Fruit fly (Drosophila melanogaster) whole organism, wandering third instar larva: ENCODE measurements around the gene mio.

Source experiments
- Hnf4 ChIP-seq: fragments of 200-800 bp; sonication (Bioruptor generic); optimal IDR thresholded peaks from 2 replicates; lab custom pipeline; 2016; ENCODE audit warnings: missing biosample characterization, mild to moderate bottlenecking, missing genetic modification characterization
- Hr83 ChIP-seq: fragments of 200-300 bp; sonication (Bioruptor generic); optimal IDR thresholded peaks from 2 replicates; lab custom pipeline; 2016; ENCODE audit warnings: missing biosample characterization, mild to moderate bottlenecking, missing genetic modification characterization, moderate library complexity; ENCODE audit not compliant: poor library complexity, severe bottlenecking
- Jra ChIP-seq: sonication (Bioruptor generic); optimal IDR thresholded peaks from 2 replicates; lab custom pipeline; 2016; ENCODE audit warnings: missing biosample characterization, missing genetic modification characterization
- N ChIP-seq: fragments of >200 bp; optimal IDR thresholded peaks from 2 replicates; lab custom pipeline; 2018; ENCODE audit warnings: missing biosample characterization, missing external identifiers, missing genetic modification characterization
- OdsH ChIP-seq: fragments of 200-800 bp; sonication (Bioruptor generic); optimal IDR thresholded peaks from 2 replicates; lab custom pipeline; 2016; ENCODE audit warnings: missing biosample characterization, mild to moderate bottlenecking, missing genetic modification characterization
- br ChIP-seq: fragments of 200-800 bp; sonication (Bioruptor generic); optimal IDR thresholded peaks from 2 replicates; lab custom pipeline; 2016; ENCODE audit warnings: missing biosample characterization, missing genetic modification characterization
- brk ChIP-seq: fragments of 200-800 bp; sonication (Bioruptor generic); optimal IDR thresholded peaks from 2 replicates; lab custom pipeline; 2016; ENCODE audit warnings: missing biosample characterization, mild to moderate bottlenecking, missing genetic modification characterization
- foxo ChIP-seq, 2 experiments: fragments of 200-800 bp; sonication (Bioruptor generic); optimal IDR thresholded peaks; 2 replicates in 1 of 2; 3 replicates in 1 of 2; lab custom pipeline; 2016 to 2017; ENCODE audit warnings: missing biosample characterization in 2 of 2, missing genetic modification characterization in 2 of 2
- lola ChIP-seq: fragments of >200 bp; optimal IDR thresholded peaks from 2 replicates; lab custom pipeline; 2017; ENCODE audit warnings: missing biosample characterization, missing genetic modification characterization
- pan ChIP-seq: fragments of >200 bp; optimal IDR thresholded peaks from 2 replicates; lab custom pipeline; 2017
- usp ChIP-seq: fragments of >200 bp; optimal IDR thresholded peaks from 2 replicates; lab custom pipeline; 2017; ENCODE audit warnings: missing biosample characterization, missing genetic modification characterization

dm6 chr2L:2180120-2180539, 37.0 kb upstream of the mio start:
- TF ChIP-seq Jra (GFP tag; lab: Kevin White, UChicago) (peak; percentile 14), N (GFP tag; lab: Kevin White, UChicago) (no peak), Hnf4 (GFP tag; lab: Kevin White, UChicago) (peak; percentile 57), brk (GFP tag; lab: Kevin White, UChicago) (no peak), usp (GFP tag; lab: Kevin White, UChicago) (no peak), foxo (GFP tag; optimal IDR thresholded peaks at IDR 0.05; lab: Kevin White, UChicago) (peak in 1 of 2 experiments; percentile 81), lola (GFP tag; lab: Kevin White, UChicago) (no peak), OdsH (peak; percentile 67), pan (lab: Kevin White, UChicago) (no peak), br (GFP tag; lab: Kevin White, UChicago) (peak; percentile 63), Hr83 (GFP tag; lab: Kevin White, UChicago) (no peak)
